Fruit fly (Drosophila melanogaster): ENCODE measurements around the gene mTerf5.

The mTerf5 gene

dm6 chr3R:18171983-18172967, 51.2 kb downstream of the mTerf5 start (continued):
- TF ChIP-seq CG4318 (GFP tag; optimal IDR thresholded peaks at IDR 0.05): peak; percentile 79
- TF ChIP-seq OdsH (GFP tag; optimal IDR thresholded peaks at IDR 0.05): peak; percentile 84
- TF ChIP-seq dsx (GFP tag; optimal IDR thresholded peaks at IDR 0.05; ENCODE audit: poor library complexity, severe bottlenecking): no peak
- TF ChIP-seq fkh (GFP tag; optimal IDR thresholded peaks at IDR 0.05): no peak
- TF ChIP-seq Met (GFP tag; optimal IDR thresholded peaks at IDR 0.05): no peak
- TF ChIP-seq ss (GFP tag; optimal IDR thresholded peaks at IDR 0.05): no peak
- TF ChIP-seq Smox (GFP tag; optimal IDR thresholded peaks at IDR 0.05): no peak
- TF ChIP-seq Ets21C (GFP tag; optimal IDR thresholded peaks at IDR 0.05): peak; percentile 72

Data from whole organism, prepupa.